Fruit fly (Drosophila melanogaster) whole organism, embryonic: ENCODE results near the gene Kmn2.

Experiments
- ATbp ChIP-seq: fragments of 200-800 bp; sonication (Bioruptor generic); optimal IDR thresholded peaks from 2 replicates; lab custom pipeline; 2017; ENCODE audit warnings: missing biosample characterization, mild to moderate bottlenecking, missing genetic modification characterization, missing genetic modification reagents
- Ada2b ChIP-seq: fragments of 200-800 bp; sonication (Bioruptor generic); IDR thresholded peaks from 2 replicates; pipeline ENCODE4 v1.3.6; 2022; ENCODE audit warnings: missing biosample characterization, missing genetic modification characterization
- CG10654 ChIP-seq: fragments of 200-800 bp; sonication (Bioruptor generic); optimal IDR thresholded peaks from 2 replicates; lab custom pipeline; 2016; ENCODE audit warnings: missing biosample characterization, missing genetic modification characterization
- CG1233 ChIP-seq: fragments of 200-800 bp; sonication (Bioruptor generic); optimal IDR thresholded peaks from 4 replicates; lab custom pipeline; 2018; ENCODE audit warnings: missing biosample characterization, mild to moderate bottlenecking, missing genetic modification characterization
- CG12391 ChIP-seq: fragments of 200-800 bp; sonication (Bioruptor generic); optimal IDR thresholded peaks from 3 replicates; lab custom pipeline; 2018; ENCODE audit warnings: missing biosample characterization, mild to moderate bottlenecking, missing genetic modification characterization, moderate library complexity
- CG17802 ChIP-seq: fragments of 200-800 bp; sonication (Bioruptor generic); optimal IDR thresholded peaks from 2 replicates; lab custom pipeline; 2018; ENCODE audit warnings: missing biosample characterization, mild to moderate bottlenecking, missing genetic modification characterization, moderate library complexity
- CG18011 ChIP-seq: fragments of 200-800 bp; sonication (Bioruptor generic); optimal IDR thresholded peaks from 2 replicates; lab custom pipeline; 2017; ENCODE audit warnings: missing biosample characterization, missing genetic modification characterization, mild to moderate bottlenecking, moderate library complexity, missing genotype
- CG33557 ChIP-seq: fragments of 200-800 bp; sonication (Bioruptor generic); optimal IDR thresholded peaks from 2 replicates; lab custom pipeline; 2019; ENCODE audit warnings: missing biosample characterization, mild to moderate bottlenecking, missing genetic modification characterization, moderate library complexity
- CG5245 ChIP-seq: fragments of 200-800 bp; sonication (Bioruptor generic); optimal IDR thresholded peaks from 3 replicates; lab custom pipeline; 2016; ENCODE audit warnings: missing biosample characterization, missing genetic modification characterization
- CG8281 ChIP-seq: fragments of 200-800 bp; sonication (Bioruptor generic); optimal IDR thresholded peaks from 2 replicates; lab custom pipeline; 2018; ENCODE audit warnings: missing biosample characterization, mild to moderate bottlenecking, missing genetic modification characterization, moderate library complexity
- GATAe ChIP-seq: fragments of 200-800 bp; sonication (Bioruptor generic); conservative IDR thresholded peaks from 2 replicates; pipeline ENCODE4 v1.3.6; 2022; ENCODE audit warnings: missing biosample characterization, missing genetic modification characterization
- Gsc ChIP-seq: fragments of 200-800 bp; sonication (Bioruptor generic); IDR thresholded peaks from 2 replicates; pipeline ENCODE4 v1.3.6; 2022; ENCODE audit warnings: missing biosample characterization, missing genetic modification characterization
- Hmx ChIP-seq: fragments of 200-800 bp; sonication (Bioruptor generic); optimal IDR thresholded peaks from 2 replicates; lab custom pipeline; 2016; ENCODE audit warnings: missing biosample characterization, missing genetic modification characterization
- MTF-1 ChIP-seq: fragments of 200-800 bp; sonication (Bioruptor generic); optimal IDR thresholded peaks from 2 replicates; lab custom pipeline; 2018; ENCODE audit warnings: missing biosample characterization, mild to moderate bottlenecking, missing genetic modification characterization, borderline replicate concordance
- Nf-YB ChIP-seq: fragments of 200-800 bp; sonication (Bioruptor generic); optimal IDR thresholded peaks from 3 replicates; lab custom pipeline; 2019; ENCODE audit warnings: missing biosample characterization, mild to moderate bottlenecking, missing genetic modification characterization, moderate library complexity
- Taf1 ChIP-seq: fragments of 200-800 bp; sonication (Bioruptor generic); IDR thresholded peaks from 2 replicates; pipeline ENCODE4 v1.3.6; 2022; ENCODE audit warnings: missing biosample characterization, missing genetic modification characterization
- Usf ChIP-seq: fragments of 200-800 bp; sonication (Bioruptor generic); optimal IDR thresholded peaks from 2 replicates; lab custom pipeline; 2017; ENCODE audit warnings: missing genotype, missing biosample characterization, missing genetic modification characterization
- cad ChIP-seq: fragments of >200 bp; optimal IDR thresholded peaks from 2 replicates; lab custom pipeline; 2017; ENCODE audit warnings: missing biosample characterization, missing genetic modification characterization
- cg ChIP-seq: fragments of 200-800 bp; sonication (Bioruptor generic); optimal IDR thresholded peaks from 3 replicates; lab custom pipeline; 2019; ENCODE audit warnings: missing biosample characterization, mild to moderate bottlenecking, missing genetic modification characterization, moderate library complexity
- disco-r ChIP-seq: fragments of 200-800 bp; sonication (Bioruptor generic); optimal IDR thresholded peaks from 2 replicates; lab custom pipeline; 2016; ENCODE audit warnings: missing biosample characterization, missing genetic modification characterization
- esg ChIP-seq: fragments of 200-800 bp; sonication (Bioruptor generic); conservative IDR thresholded peaks from 2 replicates; pipeline ENCODE4 v1.3.6; 2022; ENCODE audit warnings: missing biosample characterization, missing genetic modification characterization
- gem ChIP-seq: fragments of 200-800 bp; sonication (Bioruptor generic); optimal IDR thresholded peaks from 2 replicates; lab custom pipeline; 2019; ENCODE audit warnings: missing biosample characterization, mild to moderate bottlenecking, missing genetic modification characterization, moderate library complexity
- gfzf ChIP-seq: fragments of 200-800 bp; sonication (Bioruptor generic); optimal IDR thresholded peaks from 2 replicates; lab custom pipeline; 2016; ENCODE audit warnings: missing biosample characterization, mild to moderate bottlenecking, missing genetic modification characterization, moderate library complexity
- otp ChIP-seq: fragments of 200-800 bp; sonication (Bioruptor generic); IDR thresholded peaks from 3 replicates; pipeline ENCODE4, ENCODE4 v1.3.6; 2022; ENCODE audit warnings: missing biosample characterization, missing genetic modification characterization
- p53 ChIP-seq: fragments of 200-800 bp; sonication (Bioruptor generic); optimal IDR thresholded peaks from 2 replicates; lab custom pipeline; 2016; ENCODE audit warnings: missing biosample characterization, missing genetic modification characterization
- sens ChIP-seq: fragments of 200-800 bp; sonication (Bioruptor generic); peaks from one replicate; lab custom pipeline; 2016; ENCODE audit warnings: missing biosample characterization, missing genetic modification characterization
- zen ChIP-seq: fragments of 200-800 bp; sonication (Bioruptor generic); optimal IDR thresholded peaks from 3 replicates; lab custom pipeline; 2018; ENCODE audit warnings: missing biosample characterization, mild to moderate bottlenecking, missing genetic modification characterization, moderate library complexity

Gene Kmn2

DNA sequence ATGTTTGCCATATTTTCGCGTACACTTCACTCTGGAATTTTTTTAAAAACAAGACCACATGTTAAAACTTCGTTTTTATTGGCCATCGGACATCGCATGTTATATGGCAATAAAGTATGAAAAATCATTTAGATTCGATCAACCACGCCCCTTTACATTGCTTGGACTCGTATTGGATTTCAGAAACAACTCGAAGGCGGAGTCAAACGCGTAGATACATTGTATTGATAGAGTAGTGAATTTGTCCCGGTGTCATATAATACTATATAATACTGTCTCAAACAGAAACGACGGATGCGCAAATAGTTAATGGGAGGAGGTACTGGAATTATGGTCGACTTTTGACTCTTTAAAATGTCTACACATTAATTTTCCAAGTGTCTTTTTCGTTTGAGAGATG lies 39.8 kb downstream of the Kmn2 start:
- TF ChIP-seq p53 (no peak), otp (GFP tag; lab: Robert Waterston, UW) (no peak), Nf-YB (peak; percentile 69), esg (no peak)

DNA sequence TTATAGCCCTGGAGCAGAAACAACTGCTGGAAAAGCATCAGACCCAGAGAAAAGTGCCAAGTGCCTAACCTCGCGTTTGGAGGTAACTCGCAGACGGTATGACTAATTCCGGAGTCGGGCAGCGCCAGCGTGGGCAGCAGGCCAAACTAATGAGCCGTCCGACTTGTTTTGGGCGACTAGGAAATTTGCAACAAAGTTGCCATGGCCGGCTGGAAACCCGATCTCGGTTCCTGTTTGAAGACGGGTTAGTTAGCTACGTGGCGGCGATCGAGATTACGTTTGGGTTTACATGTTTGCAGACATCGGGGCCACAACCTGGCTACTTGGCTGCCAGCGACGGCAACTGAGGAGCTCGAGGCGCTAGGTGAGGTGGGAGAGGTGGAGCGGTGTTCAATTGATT lies 44.1 kb downstream of the Kmn2 start:
- TF ChIP-seq CG5245 (no peak), Hmx (GFP tag; lab: Kevin White, UChicago) (no peak), ATbp (GFP tag; lab: Kevin White, UChicago) (no peak), disco-r (GFP tag; lab: Kevin White, UChicago) (no peak), CG1233 (GFP tag; lab: Kevin White, UChicago) (no peak), Gsc (GFP tag; lab: Robert Waterston, UW) (no peak), MTF-1 (no peak), cg (no peak), Usf (GFP tag; lab: Kevin White, UChicago) (no peak), gfzf (no peak), CG17802 (tag; lab: Kevin White, UChicago) (no peak), GATAe (no peak), Ada2b (GFP tag; lab: Robert Waterston, UW) (no peak), CG18011 (GFP tag; lab: Kevin White, UChicago) (no peak), Taf1 (GFP tag; lab: Robert Waterston, UW) (no peak), CG33557 (GFP tag; lab: Kevin White, UChicago) (no peak), zen (tag; lab: Kevin White, UChicago) (no peak), CG12391 (tag; lab: Kevin White, UChicago) (no peak)

DNA sequence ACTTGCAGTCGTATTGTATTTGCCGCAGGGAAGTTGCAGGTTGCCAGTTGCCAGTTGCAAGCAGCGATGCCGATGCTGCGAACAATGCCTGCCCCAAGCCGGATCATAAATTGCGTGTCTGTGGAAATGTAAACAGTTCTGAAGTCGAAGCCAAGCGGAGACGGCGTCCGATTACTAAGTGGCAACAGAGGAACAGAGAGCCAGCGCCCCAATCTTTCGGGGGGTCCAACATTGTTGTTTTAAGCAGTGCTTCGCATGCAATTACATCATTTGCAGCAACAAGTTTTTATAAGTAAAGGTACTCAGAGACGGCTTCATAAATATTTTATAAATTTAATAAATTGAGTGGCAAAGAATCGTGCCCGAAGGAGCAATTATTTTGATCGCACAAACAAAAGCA lies 46.6 kb downstream of the Kmn2 start:
- TF ChIP-seq sens (peak; percentile 26), cad (GFP tag; lab: Kevin White, UChicago) (peak; percentile 23), CG8281 (tag; lab: Kevin White, UChicago) (no peak)

DNA sequence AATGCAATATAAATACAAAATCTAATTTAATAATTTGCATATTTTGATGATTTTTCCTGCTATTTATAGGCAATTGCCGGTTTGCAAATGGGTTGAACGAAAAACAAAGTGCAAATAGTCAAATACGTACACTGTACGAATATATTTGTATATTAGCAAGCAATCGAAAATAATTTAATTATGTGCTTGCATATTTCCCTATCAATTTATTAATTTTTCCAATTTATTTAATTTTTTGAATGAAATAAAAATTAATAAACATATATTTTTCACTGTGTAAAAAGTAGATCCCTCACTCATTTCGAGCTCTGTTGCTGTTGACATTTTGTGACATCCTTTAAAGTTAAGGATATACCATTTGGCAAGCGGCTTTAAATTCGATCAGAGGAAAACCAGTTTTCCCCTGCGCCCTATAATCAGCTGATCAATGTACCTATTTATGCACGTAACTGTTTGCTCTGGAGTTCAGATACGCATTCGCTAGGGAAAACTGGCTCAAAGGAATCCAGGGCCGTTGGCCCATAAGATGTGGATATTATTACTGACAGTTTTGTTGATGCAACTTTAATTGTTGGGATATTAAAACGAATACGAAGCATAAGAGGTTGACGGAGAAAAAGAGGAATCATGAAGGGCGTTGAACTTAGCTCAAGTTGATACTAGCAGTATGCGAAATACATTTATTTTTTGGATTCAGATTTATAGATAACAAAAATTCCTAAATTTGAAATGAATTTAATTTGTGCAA lies 47.9 kb downstream of the Kmn2 start:
- TF ChIP-seq gem (tag; lab: Kevin White, UChicago), result peak; percentile 19
- no peak for TF ChIP-seq CG10654 (GFP tag; lab: Kevin White, UChicago)
- peak; percentile 23 for TF ChIP-seq sens
- TF ChIP-seq esg, result no peak
